Worm (Caenorhabditis elegans) whole organism, early embryonic: ENCODE results near the gene oac-5.

Experiments
- B0310.2 ChIP-seq: sonication (generic microtip); optimal IDR thresholded peaks from 2 replicates; lab custom pipeline; 2016; ENCODE audit warnings: mild to moderate bottlenecking, missing genetic modification characterization, missing compliant biosample characterization
- F13C5.2 ChIP-seq: sonication (generic microtip); optimal IDR thresholded peaks from 2 replicates; lab custom pipeline; 2017; ENCODE audit warnings: mild to moderate bottlenecking, missing genetic modification characterization, inconsistent platforms, missing compliant biosample characterization
- aly-1 ChIP-seq: sonication (generic microtip); optimal IDR thresholded peaks from 2 replicates; lab custom pipeline; 2016; ENCODE audit warnings: missing genetic modification characterization, missing compliant biosample characterization
- ama-1 ChIP-seq: fragments of 150-350 bp; optimal IDR thresholded peaks from 2 replicates; lab custom pipeline; 2014
- ceh-13 ChIP-seq: fragments of 200-800 bp; sonication (Bioruptor generic); optimal IDR thresholded peaks from 2 replicates; lab custom pipeline; 2018; ENCODE audit warnings: mild to moderate bottlenecking, missing genetic modification characterization, missing compliant biosample characterization
- ceh-36 ChIP-seq: sonication (generic microtip); optimal IDR thresholded peaks from 2 replicates; lab custom pipeline; 2016; ENCODE audit warnings: missing genetic modification characterization, inconsistent platforms, missing compliant biosample characterization
- ets-7 ChIP-seq: sonication (generic microtip); optimal IDR thresholded peaks from 2 replicates; lab custom pipeline; 2016; ENCODE audit warnings: missing genotype, missing genetic modification characterization, missing compliant biosample characterization
- flt-1 ChIP-seq: fragments of 200-800 bp; sonication (Bioruptor generic); IDR thresholded peaks from 2 replicates; pipeline ENCODE4 v1.3.6; 2022; ENCODE audit warnings: missing genetic modification characterization, missing compliant biosample characterization
- hmbx-1 ChIP-seq: sonication (generic microtip); optimal IDR thresholded peaks from 2 replicates; lab custom pipeline; 2016; ENCODE audit warnings: mild to moderate bottlenecking, missing genetic modification characterization, missing compliant biosample characterization
- hmg-4 ChIP-seq: fragments of 200-800 bp; sonication (Bioruptor generic); optimal IDR thresholded peaks from 2 replicates; lab custom pipeline; 2018; ENCODE audit warnings: mild to moderate bottlenecking, missing genetic modification characterization, missing compliant biosample characterization
- hnd-1 ChIP-seq: sonication (generic microtip); optimal IDR thresholded peaks from 2 replicates; lab custom pipeline; 2016; ENCODE audit warnings: missing genetic modification characterization, missing compliant biosample characterization
- pes-1 ChIP-seq: fragments of 200-800 bp; sonication (Bioruptor generic); IDR thresholded peaks from 2 replicates; pipeline ENCODE4 v1.3.6; 2022; ENCODE audit warnings: missing genetic modification reagents, missing genetic modification characterization, missing compliant biosample characterization
- scrt-1 ChIP-seq: fragments of 200-800 bp; sonication (Bioruptor generic); IDR thresholded peaks from 2 replicates; pipeline ENCODE4 v1.3.6; 2022; ENCODE audit warnings: missing genetic modification characterization, missing compliant biosample characterization
- sea-1 ChIP-seq: fragments of 200-800 bp; sonication (Bioruptor generic); conservative IDR thresholded peaks from 2 replicates; pipeline ENCODE4 v1.3.6; 2022; ENCODE audit warnings: missing genetic modification characterization, missing compliant biosample characterization
- tbx-11 ChIP-seq: fragments of 200-800 bp; sonication (Bioruptor generic); IDR thresholded peaks from 2 replicates; pipeline ENCODE4 v1.3.6; 2022; ENCODE audit warnings: missing genetic modification characterization, missing compliant biosample characterization
- tbx-37 ChIP-seq: fragments of 200-800 bp; sonication (Bioruptor generic); conservative IDR thresholded peaks from 2 replicates; pipeline ENCODE4 v1.3.6; 2022; ENCODE audit warnings: missing genetic modification reagents, missing genetic modification characterization, missing compliant biosample characterization
- tra-4 ChIP-seq: sonication (generic microtip); optimal IDR thresholded peaks from 2 replicates; lab custom pipeline; 2017; ENCODE audit warnings: missing genetic modification characterization, missing compliant biosample characterization

The oac-5 gene

DNA sequence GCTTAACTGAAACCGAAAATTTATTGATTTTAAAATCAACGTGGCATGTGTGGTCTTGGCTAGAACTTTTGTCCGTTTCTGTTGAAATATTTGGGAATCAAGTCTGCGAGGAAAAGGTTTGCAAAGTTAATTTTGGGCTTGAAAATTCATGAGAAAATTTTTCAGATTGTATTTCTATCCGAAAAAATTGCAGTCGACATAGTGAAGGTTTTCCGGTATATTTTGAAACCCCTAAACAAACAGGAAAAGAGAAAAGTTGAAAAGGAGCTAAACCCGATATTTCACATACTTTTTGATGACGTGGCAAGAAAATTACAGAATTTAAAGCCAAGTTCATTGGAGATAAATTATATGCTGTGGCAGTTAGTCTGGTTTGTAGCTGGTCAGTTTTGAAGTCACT is 32.8 kb upstream of the oac-5 start, which contains the start of gene nhr-127:
Gene nhr-127 (plus strand): TSS at position 301 of the 400 bp plus-strand sequence.
- TF ChIP-seq F13C5.2 (tag; lab: Kevin White, UChicago) (no peak), tbx-11 (GFP tag; lab: Robert Waterston, UW) (no peak), aly-1 (tag; lab: Kevin White, UChicago) (no peak), hmbx-1 (tag; lab: Kevin White, UChicago) (no peak), scrt-1 (GFP tag; lab: Robert Waterston, UW) (no peak), hmg-4 (GFP tag; lab: Kevin White, UChicago) (no peak), pes-1 (GFP tag; lab: Robert Waterston, UW) (no peak), B0310.2 (tag; lab: Kevin White, UChicago) (no peak), flt-1 (GFP tag; lab: Robert Waterston, UW) (no peak), ama-1 (lab: Kevin White, UChicago) (no peak), hnd-1 (tag; lab: Kevin White, UChicago) (no peak), tra-4 (tag; lab: Kevin White, UChicago) (no peak), tbx-37 (GFP tag; lab: Robert Waterston, UW) (no peak), ceh-13 (no peak), ceh-36 (tag; lab: Kevin White, UChicago) (no peak), ets-7 (tag; lab: Kevin White, UChicago) (no peak), sea-1 (no peak)

DNA sequence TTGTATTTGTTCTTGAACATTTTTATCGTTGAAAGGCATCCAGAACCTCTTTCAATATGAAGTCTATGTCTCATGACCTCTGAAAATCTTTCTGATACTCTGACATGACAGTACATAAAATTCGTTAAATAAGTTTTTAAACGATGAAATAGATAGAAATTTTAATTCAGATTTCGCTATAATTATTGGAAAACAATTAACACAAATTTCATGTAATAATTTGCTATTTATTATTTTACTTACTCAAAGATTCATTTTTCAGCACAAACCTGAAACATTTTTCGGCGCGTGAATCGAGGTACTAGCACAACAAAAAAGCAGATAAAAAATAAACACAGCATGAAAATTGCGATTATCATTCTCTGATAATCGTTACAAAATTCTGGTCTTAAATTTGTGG is 26.0 kb upstream of the oac-5 start, which contains the start of gene T13F3.4:
Gene T13F3.4 (minus strand): TSS at position 101 of the 400 bp plus-strand sequence.
- TF ChIP-seq tbx-11 (GFP tag; lab: Robert Waterston, UW) (no peak), hmbx-1 (tag; lab: Kevin White, UChicago) (no peak), ceh-13 (no peak), ama-1 (lab: Kevin White, UChicago) (no peak), F13C5.2 (tag; lab: Kevin White, UChicago) (no peak), ceh-36 (tag; lab: Kevin White, UChicago) (no peak), B0310.2 (tag; lab: Kevin White, UChicago) (no peak), scrt-1 (GFP tag; lab: Robert Waterston, UW) (no peak), aly-1 (tag; lab: Kevin White, UChicago) (no peak), hmg-4 (GFP tag; lab: Kevin White, UChicago) (no peak), flt-1 (GFP tag; lab: Robert Waterston, UW) (no peak), hnd-1 (tag; lab: Kevin White, UChicago) (no peak), tbx-37 (GFP tag; lab: Robert Waterston, UW) (no peak), tra-4 (tag; lab: Kevin White, UChicago) (no peak)

DNA sequence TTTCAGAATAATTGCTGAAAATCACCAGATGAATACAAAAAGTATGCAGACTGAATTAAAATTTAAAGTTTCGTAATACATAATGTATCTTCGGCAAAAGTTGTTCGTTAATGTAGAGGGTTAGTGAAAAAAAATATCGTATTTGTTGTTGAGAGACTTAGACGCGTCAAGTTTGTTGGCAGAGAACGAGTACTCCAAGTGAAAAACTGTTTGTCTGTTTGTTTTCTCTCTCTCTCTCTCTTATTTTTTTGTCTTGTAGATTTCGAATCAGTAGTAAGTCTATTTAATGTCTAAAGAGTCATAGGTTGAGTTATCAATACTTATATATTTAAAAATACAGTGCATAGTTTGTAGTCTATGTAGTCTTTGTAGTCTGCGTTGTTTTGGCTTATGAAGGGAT is 23.0 kb upstream of the oac-5 start, which contains the start of the genes fbxa-2 and T13F3.8:
Gene fbxa-2 (minus strand): TSS at position 101 of the 400 bp plus-strand sequence.
Gene T13F3.8 (plus strand): TSS at position 245 of the 400 bp plus-strand sequence.
- no peak for TF ChIP-seq sea-1
- no peak for TF ChIP-seq tbx-37 (GFP tag; lab: Robert Waterston, UW)
- no peak for TF ChIP-seq tra-4 (tag; lab: Kevin White, UChicago)
- no peak for TF ChIP-seq ceh-36 (tag; lab: Kevin White, UChicago)
- no peak for TF ChIP-seq B0310.2 (tag; lab: Kevin White, UChicago)
- TF ChIP-seq scrt-1 (GFP tag; lab: Robert Waterston, UW): no peak
- TF ChIP-seq ama-1 (lab: Kevin White, UChicago): no peak
- no peak for TF ChIP-seq hnd-1 (tag; lab: Kevin White, UChicago)
- no peak for TF ChIP-seq ceh-13
- no peak for TF ChIP-seq flt-1 (GFP tag; lab: Robert Waterston, UW)
- no peak for TF ChIP-seq ets-7 (tag; lab: Kevin White, UChicago)
- no peak for TF ChIP-seq hmbx-1 (tag; lab: Kevin White, UChicago)
- no peak for TF ChIP-seq F13C5.2 (tag; lab: Kevin White, UChicago)
- no peak for TF ChIP-seq aly-1 (tag; lab: Kevin White, UChicago)
- TF ChIP-seq tbx-11 (GFP tag; lab: Robert Waterston, UW): no peak
- TF ChIP-seq pes-1 (GFP tag; lab: Robert Waterston, UW): no peak

DNA sequence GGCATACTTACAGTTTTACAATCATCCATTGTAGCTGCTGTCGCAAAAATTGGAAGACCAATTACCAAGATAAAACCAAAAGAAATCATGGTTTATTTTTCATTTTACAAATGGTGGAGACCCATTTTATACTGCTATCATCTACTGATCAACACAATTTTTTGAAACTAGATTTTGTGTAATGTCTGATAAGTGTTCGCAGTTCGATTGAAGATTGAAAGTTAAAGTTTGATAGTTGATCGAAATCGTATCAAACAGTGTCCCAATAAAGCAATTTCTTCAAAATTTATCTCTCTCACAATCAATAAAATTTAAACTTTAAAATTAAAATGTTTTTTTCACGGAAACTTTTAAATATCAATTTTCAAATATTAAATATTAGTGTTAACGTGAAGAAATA is 21.4 kb upstream of the oac-5 start, which contains the start of gene T13F3.6:
Gene T13F3.6 (minus strand): TSS at position 101 of the 400 bp plus-strand sequence.
- no peak for TF ChIP-seq hmbx-1 (tag; lab: Kevin White, UChicago)
- TF ChIP-seq tra-4 (tag; lab: Kevin White, UChicago): no peak
- no peak for TF ChIP-seq hmg-4 (GFP tag; lab: Kevin White, UChicago)
- no peak for TF ChIP-seq hnd-1 (tag; lab: Kevin White, UChicago)

DNA sequence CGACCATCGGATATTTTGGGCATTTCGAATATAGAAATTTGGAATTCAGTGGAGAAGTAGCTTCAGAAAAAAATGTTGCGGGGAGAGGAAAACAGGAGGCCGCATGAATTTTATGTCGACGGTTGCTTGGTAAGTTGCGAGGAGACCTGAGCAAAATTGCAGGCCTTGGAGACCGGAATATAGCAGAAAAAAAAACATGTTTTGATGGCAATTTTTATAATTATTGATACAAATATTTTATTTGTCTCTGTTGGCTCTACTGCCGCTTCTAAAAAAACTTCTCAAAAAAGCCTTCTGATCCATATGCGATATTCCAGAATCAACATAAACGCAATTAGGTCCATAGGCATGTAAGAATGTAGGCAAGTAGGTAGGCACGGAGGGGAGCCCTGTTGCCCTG is 17.2 kb upstream of the oac-5 start, which contains the start of gene pacl-1:
Gene pacl-1 (minus strand): TSS at position 101 of the 400 bp plus-strand sequence.
- no peak for TF ChIP-seq F13C5.2 (tag; lab: Kevin White, UChicago)

DNA sequence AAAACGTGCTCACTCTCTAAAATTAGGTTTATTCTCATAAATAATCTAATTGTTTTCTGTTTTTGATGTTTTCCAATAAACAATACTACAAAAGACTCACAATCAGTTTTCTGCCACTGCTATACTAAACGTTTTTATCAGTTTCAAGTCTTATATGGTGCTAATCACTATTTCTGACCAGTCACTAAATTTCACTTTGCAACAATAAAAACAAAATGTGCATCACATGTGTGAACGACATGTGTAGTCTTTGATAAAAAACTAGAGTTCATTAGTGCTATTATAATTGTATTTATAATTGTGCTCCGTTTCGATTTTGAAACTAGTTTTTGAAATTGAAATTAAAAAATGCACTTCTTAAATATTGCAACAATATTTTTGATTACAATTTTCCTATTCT is 14.6 kb upstream of the oac-5 start, which contains the start of gene cyp-37B1:
Gene cyp-37B1 (plus strand): TSS at position 199 of the 400 bp plus-strand sequence.
- TF ChIP-seq flt-1 (GFP tag; lab: Robert Waterston, UW) (no peak), hmg-4 (GFP tag; lab: Kevin White, UChicago) (no peak)

DNA sequence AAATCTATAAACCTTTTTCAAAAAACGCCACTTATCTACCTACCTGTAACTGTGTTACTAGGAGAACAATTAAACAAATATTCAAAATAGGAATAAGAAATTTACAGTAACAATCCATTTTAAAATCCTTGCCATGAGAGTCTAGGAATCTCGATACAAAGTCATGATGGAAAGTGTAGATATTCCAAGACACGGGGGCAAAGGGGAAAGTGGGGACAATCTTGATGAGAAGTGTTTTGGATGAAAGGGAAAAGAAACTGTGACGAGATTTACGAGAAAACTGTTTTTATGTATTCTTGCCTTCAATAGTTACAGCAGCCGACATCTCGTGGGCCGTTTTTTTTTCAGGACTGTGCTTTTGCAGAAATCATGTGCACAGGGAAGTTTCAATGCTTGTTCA is 10.4 kb upstream of the oac-5 start, which contains the start of gene F28G4.2:
Gene F28G4.2 (minus strand): TSS at position 175 of the 400 bp plus-strand sequence.
- no peak for TF ChIP-seq pes-1 (GFP tag; lab: Robert Waterston, UW)
- TF ChIP-seq hnd-1 (tag; lab: Kevin White, UChicago): no peak
- TF ChIP-seq hmg-4 (GFP tag; lab: Kevin White, UChicago): no peak
- no peak for TF ChIP-seq hmbx-1 (tag; lab: Kevin White, UChicago)
- no peak for TF ChIP-seq aly-1 (tag; lab: Kevin White, UChicago)
- no peak for TF ChIP-seq tra-4 (tag; lab: Kevin White, UChicago)
- TF ChIP-seq B0310.2 (tag; lab: Kevin White, UChicago): no peak
- no peak for TF ChIP-seq F13C5.2 (tag; lab: Kevin White, UChicago)
- TF ChIP-seq scrt-1 (GFP tag; lab: Robert Waterston, UW): no peak
- no peak for TF ChIP-seq tbx-11 (GFP tag; lab: Robert Waterston, UW)
- TF ChIP-seq ceh-36 (tag; lab: Kevin White, UChicago): no peak
- no peak for TF ChIP-seq flt-1 (GFP tag; lab: Robert Waterston, UW)
- no peak for TF ChIP-seq ama-1 (lab: Kevin White, UChicago)
- TF ChIP-seq ceh-13: no peak
- no peak for TF ChIP-seq tbx-37 (GFP tag; lab: Robert Waterston, UW)
- TF ChIP-seq ets-7 (tag; lab: Kevin White, UChicago): no peak
- TF ChIP-seq sea-1: no peak
